Fruit fly (Drosophila melanogaster) whole organism, embryonic: ENCODE results near the gene Idh3g.

ENCODE experiments used
- CG1024 ChIP-seq: fragments of 200-800 bp; sonication (Bioruptor generic); IDR thresholded peaks from 2 replicates; pipeline ENCODE4 v1.3.6; 2022; ENCODE audit warnings: missing biosample characterization, missing genetic modification characterization
- CG12155 ChIP-seq: fragments of 200-800 bp; sonication (Bioruptor generic); optimal IDR thresholded peaks from 3 replicates; lab custom pipeline; 2016; ENCODE audit warnings: missing biosample characterization, missing genetic modification characterization
- CG12299 ChIP-seq: fragments of 200-800 bp; sonication (Bioruptor generic); optimal IDR thresholded peaks from 2 replicates; lab custom pipeline; 2018; ENCODE audit warnings: missing biosample characterization, mild to moderate bottlenecking, missing genetic modification characterization
- CG12391 ChIP-seq: fragments of 200-800 bp; sonication (Bioruptor generic); optimal IDR thresholded peaks from 3 replicates; lab custom pipeline; 2018; ENCODE audit warnings: missing biosample characterization, mild to moderate bottlenecking, missing genetic modification characterization, moderate library complexity
- CG13424 ChIP-seq: fragments of 200-800 bp; sonication (Bioruptor generic); optimal IDR thresholded peaks from 2 replicates; lab custom pipeline; 2019; ENCODE audit warnings: missing biosample characterization, mild to moderate bottlenecking, missing genetic modification characterization, moderate library complexity
- CG14710 ChIP-seq: fragments of 200-800 bp; sonication (Bioruptor generic); optimal IDR thresholded peaks from 3 replicates; lab custom pipeline; 2019; ENCODE audit warnings: missing biosample characterization, mild to moderate bottlenecking, missing genetic modification characterization, moderate library complexity
- CG15479 ChIP-seq: fragments of 200-800 bp; sonication (Bioruptor generic); optimal IDR thresholded peaks from 3 replicates; lab custom pipeline; 2019; ENCODE audit warnings: missing biosample characterization, mild to moderate bottlenecking, missing genetic modification characterization, moderate library complexity
- CG17359 ChIP-seq: fragments of 200-800 bp; sonication (Bioruptor generic); optimal IDR thresholded peaks from 3 replicates; lab custom pipeline; 2018; ENCODE audit warnings: missing biosample characterization, mild to moderate bottlenecking, missing genetic modification characterization, moderate library complexity
- CG18619 ChIP-seq: fragments of 200-800 bp; sonication (Bioruptor generic); optimal IDR thresholded peaks from 3 replicates; lab custom pipeline; 2017; ENCODE audit warnings: missing biosample characterization, mild to moderate bottlenecking, missing genetic modification characterization
- CG31224 ChIP-seq: fragments of 200-800 bp; sonication (Bioruptor generic); IDR thresholded peaks from 2 replicates; pipeline ENCODE4 v1.3.6; 2022; ENCODE audit warnings: missing biosample characterization, missing genetic modification characterization
- CG31441 ChIP-seq: fragments of 200-800 bp; sonication (Bioruptor generic); IDR thresholded peaks from 2 replicates; pipeline ENCODE4 v1.3.6; 2022; ENCODE audit warnings: missing biosample characterization, missing genetic modification characterization
- CG3995 ChIP-seq: fragments of 200-800 bp; sonication (Bioruptor generic); optimal IDR thresholded peaks from 3 replicates; lab custom pipeline; 2016; ENCODE audit warnings: missing biosample characterization, missing genetic modification characterization
- CG42726 ChIP-seq: fragments of 200-800 bp; sonication (Bioruptor generic); IDR thresholded peaks from 2 replicates; pipeline ENCODE4 v1.3.6; 2022; ENCODE audit warnings: missing biosample characterization, missing genetic modification characterization; ENCODE audit not compliant: partially characterized antibody
- CG4617 ChIP-seq: fragments of 200-800 bp; sonication (Bioruptor generic); optimal IDR thresholded peaks from 3 replicates; lab custom pipeline; 2016; ENCODE audit warnings: missing biosample characterization, missing genetic modification characterization, borderline replicate concordance
- CG7357 ChIP-seq: fragments of 200-800 bp; sonication (Bioruptor generic); IDR thresholded peaks from 3 replicates; pipeline ENCODE4 v1.3.6; 2022; ENCODE audit warnings: missing biosample characterization, missing genetic modification characterization
- CG7745 ChIP-seq: fragments of 200-800 bp; sonication (Bioruptor generic); optimal IDR thresholded peaks from 2 replicates; lab custom pipeline; 2018; ENCODE audit warnings: missing biosample characterization, mild to moderate bottlenecking, missing genetic modification characterization, moderate library complexity
- CG8290 ChIP-seq, 3 experiments: fragments of 200-800 bp; sonication (Bioruptor generic); optimal IDR thresholded peaks; 2 replicates each; lab custom pipeline; 2016 to 2019; ENCODE audit warnings: missing biosample characterization in 3 of 3, missing genetic modification characterization in 3 of 3, mild to moderate bottlenecking in 2 of 3, moderate library complexity in 1 of 3
- CG9797 ChIP-seq: fragments of 200-800 bp; sonication (Bioruptor generic); optimal IDR thresholded peaks from 3 replicates; lab custom pipeline; 2018; ENCODE audit warnings: missing biosample characterization, mild to moderate bottlenecking, missing genetic modification characterization
- Dp ChIP-seq: fragments of 200-800 bp; sonication (Bioruptor generic); optimal IDR thresholded peaks from 2 replicates; lab custom pipeline; 2018; ENCODE audit warnings: missing biosample characterization, mild to moderate bottlenecking, missing genetic modification characterization, moderate library complexity
- Dref ChIP-seq: fragments of 200-800 bp; sonication (Bioruptor generic); IDR thresholded peaks from 2 replicates; pipeline ENCODE4 v1.3.6; 2022; ENCODE audit warnings: missing biosample characterization, missing genetic modification characterization
- Eip74EF ChIP-seq, 2 experiments: fragments of 200-800 bp in 1 of 2; fragments of >200 bp in 1 of 2; sonication (Bioruptor generic) in 1 of 2; optimal IDR thresholded peaks; 2 replicates each; lab custom pipeline; 2017 to 2019; ENCODE audit warnings: missing biosample characterization in 2 of 2, missing genetic modification characterization in 2 of 2, mild to moderate bottlenecking in 1 of 2, moderate library complexity in 1 of 2
- HLHmδ ChIP-seq: fragments of 200-800 bp; sonication (Bioruptor generic); optimal IDR thresholded peaks from 2 replicates; lab custom pipeline; 2018; ENCODE audit warnings: missing biosample characterization, mild to moderate bottlenecking, missing genetic modification characterization, moderate library complexity
- Hmr ChIP-seq: fragments of 200-800 bp; sonication (Bioruptor generic); optimal IDR thresholded peaks from 3 replicates; lab custom pipeline; 2017; ENCODE audit warnings: mild to moderate bottlenecking, missing biosample characterization, missing genetic modification reagents, missing genetic modification characterization
- Hr3 ChIP-seq: fragments of 200-800 bp; sonication (Bioruptor generic); optimal IDR thresholded peaks from 3 replicates; lab custom pipeline; 2016; ENCODE audit warnings: missing biosample characterization, missing genetic modification characterization
- Lhr ChIP-seq: fragments of 200-800 bp; sonication (Bioruptor generic); optimal IDR thresholded peaks from 3 replicates; lab custom pipeline; 2017; ENCODE audit warnings: mild to moderate bottlenecking, missing biosample characterization, missing genetic modification reagents, missing genetic modification characterization
- MESR4 ChIP-seq: fragments of 200-800 bp; sonication (Bioruptor generic); optimal IDR thresholded peaks from 2 replicates; lab custom pipeline; 2018; ENCODE audit warnings: missing biosample characterization, mild to moderate bottlenecking, missing genetic modification characterization, moderate library complexity
- Mad ChIP-seq: fragments of 200-800 bp; sonication (Bioruptor generic); optimal IDR thresholded peaks from 2 replicates; lab custom pipeline; 2016; ENCODE audit warnings: missing biosample characterization, missing genetic modification characterization
- Med ChIP-seq: fragments of 200-800 bp; sonication (Bioruptor generic); peaks from one replicate; lab custom pipeline; 2016; ENCODE audit warnings: missing biosample characterization, missing genetic modification characterization, mild to moderate bottlenecking, inconsistent platforms, moderate library complexity
- YL-1 ChIP-seq: fragments of 200-800 bp; sonication (Bioruptor generic); optimal IDR thresholded peaks from 3 replicates; lab custom pipeline; 2017; ENCODE audit warnings: missing biosample characterization, mild to moderate bottlenecking, missing genetic modification characterization
- amos ChIP-seq: fragments of 200-800 bp; sonication (Bioruptor generic); IDR thresholded peaks from 2 replicates; pipeline ENCODE4 v1.3.6; 2022; ENCODE audit warnings: missing biosample characterization, missing genetic modification characterization; ENCODE audit not compliant: partially characterized antibody
- bbx ChIP-seq: fragments of 200-800 bp; sonication (Bioruptor generic); IDR thresholded peaks from 2 replicates; pipeline ENCODE4 v1.3.6; 2022; ENCODE audit warnings: missing biosample characterization, missing genetic modification characterization; ENCODE audit not compliant: partially characterized antibody
- chm ChIP-seq: fragments of 200-800 bp; sonication (Bioruptor generic); IDR thresholded peaks from 2 replicates; pipeline ENCODE4 v1.3.6; 2022; ENCODE audit warnings: missing biosample characterization, missing genetic modification characterization
- emc ChIP-seq: fragments of 200-800 bp; sonication (Bioruptor generic); optimal IDR thresholded peaks from 2 replicates; lab custom pipeline; 2016; ENCODE audit warnings: missing biosample characterization, missing genetic modification characterization
- gcm2 ChIP-seq: fragments of 200-800 bp; sonication (Bioruptor generic); optimal IDR thresholded peaks from 2 replicates; lab custom pipeline; 2016; ENCODE audit warnings: missing biosample characterization, missing genetic modification characterization
- gfzf ChIP-seq: fragments of 200-800 bp; sonication (Bioruptor generic); optimal IDR thresholded peaks from 2 replicates; lab custom pipeline; 2016; ENCODE audit warnings: missing biosample characterization, mild to moderate bottlenecking, missing genetic modification characterization, moderate library complexity
- pum ChIP-seq: fragments of 200-800 bp; sonication (Bioruptor generic); optimal IDR thresholded peaks from 2 replicates; lab custom pipeline; 2016; ENCODE audit warnings: missing biosample characterization, missing genetic modification characterization
- pzg ChIP-seq: fragments of 200-800 bp; sonication (Bioruptor generic); optimal IDR thresholded peaks from 3 replicates; lab custom pipeline; 2018; ENCODE audit warnings: missing biosample characterization, mild to moderate bottlenecking, missing genetic modification characterization, moderate library complexity
- salm ChIP-seq: fragments of 200-800 bp; sonication (Bioruptor generic); optimal IDR thresholded peaks from 2 replicates; lab custom pipeline; 2018; ENCODE audit warnings: missing biosample characterization, mild to moderate bottlenecking, missing genetic modification characterization
- stwl ChIP-seq: fragments of 200-800 bp; sonication (Bioruptor generic); optimal IDR thresholded peaks from 3 replicates; lab custom pipeline; 2018; ENCODE audit warnings: missing biosample characterization, mild to moderate bottlenecking, missing genetic modification characterization, moderate library complexity
- tin ChIP-seq: fragments of 200-800 bp; sonication (Bioruptor generic); optimal IDR thresholded peaks from 3 replicates; lab custom pipeline; 2016; ENCODE audit warnings: missing biosample characterization, missing genetic modification characterization
- vvl ChIP-seq: fragments of 200-800 bp; sonication (Bioruptor generic); IDR thresholded peaks from 2 replicates; pipeline ENCODE4 v1.3.6; 2022; ENCODE audit warnings: missing biosample characterization, missing genetic modification characterization

Idh3g gene

DNA sequence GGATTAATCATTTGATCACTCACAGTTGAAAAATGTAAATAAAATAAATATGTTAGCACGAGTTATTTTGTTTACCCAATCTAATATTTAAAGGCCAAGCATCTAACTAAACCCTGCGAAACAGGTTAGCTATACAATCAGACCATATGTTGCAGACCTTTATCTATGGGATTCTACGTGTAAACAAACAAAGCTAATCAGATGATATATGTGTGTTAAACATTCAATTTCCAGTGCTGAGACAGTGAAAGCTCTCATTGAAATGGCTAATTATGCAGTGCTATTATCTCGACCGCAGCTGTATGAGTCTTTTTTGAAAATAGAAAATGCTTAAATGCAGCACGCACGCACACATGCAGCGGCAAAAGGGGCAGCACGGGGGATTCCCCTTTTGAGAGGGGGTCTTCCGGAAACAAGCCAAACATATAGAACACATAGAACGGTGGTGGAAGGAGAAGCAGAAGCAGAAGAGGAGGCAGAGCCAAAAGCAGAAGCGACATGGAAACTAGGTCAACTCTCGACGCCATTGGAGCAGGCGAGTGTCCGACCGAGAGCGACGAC lies 20.7 kb upstream of the Idh3g start (continued):
- TF ChIP-seq CG17359 (peak; percentile 16), CG12299 (tag; lab: Kevin White, UChicago) (no peak)

DNA sequence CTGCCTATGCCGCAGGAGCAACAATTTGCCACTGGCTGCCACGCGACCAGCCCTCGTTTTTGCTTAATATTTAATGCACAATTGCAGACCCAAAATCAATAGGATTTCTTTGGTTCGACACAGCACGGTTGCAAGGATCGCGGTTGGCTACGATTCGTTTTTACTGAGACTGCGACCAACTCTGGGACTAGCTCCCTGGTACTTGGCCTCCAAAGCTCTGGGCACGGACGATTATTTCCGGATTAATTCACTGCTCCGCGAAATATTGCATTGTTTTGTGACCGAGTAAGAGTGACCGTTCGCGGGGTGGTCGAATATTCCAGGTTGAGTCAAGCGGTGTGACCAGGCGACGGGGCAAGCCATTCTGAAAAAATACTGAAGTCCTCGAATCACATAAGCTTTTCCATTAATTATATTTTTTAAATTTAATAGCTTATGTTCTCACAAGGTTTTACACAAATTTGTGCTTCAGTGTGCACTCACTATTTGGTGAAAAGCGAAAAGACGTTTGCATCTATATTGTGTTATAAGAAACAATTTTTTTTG lies 19.6 kb upstream of the Idh3g start, which contains the start of gene Tnks:
Gene Tnks (minus strand): TSS at position 302 of the 546 bp plus-strand sequence.
- TF ChIP-seq pzg (GFP tag; lab: Kevin White, UChicago) = peak; percentile 55
- peak; percentile 63 for TF ChIP-seq CG4617 (GFP tag; lab: Kevin White, UChicago)
- TF ChIP-seq tin (GFP tag; lab: Kevin White, UChicago) = peak; percentile 11
- no peak for TF ChIP-seq CG31224
- 0 out of 2 replicates have a peak, but pooled peaks have one; percentile 19 for TF ChIP-seq CG1024
- TF ChIP-seq CG13424 (tag; lab: Kevin White, UChicago) = no peak
- peak; percentile 83 for TF ChIP-seq gfzf (GFP tag; lab: Kevin White, UChicago)
- TF ChIP-seq gcm2 (GFP tag; lab: Kevin White, UChicago) = no peak
- no peak for TF ChIP-seq pum
- 0 out of 2 replicates have a peak, but pooled peaks have one; percentile 47 for TF ChIP-seq CG42726 (GFP tag; lab: Robert Waterston, UW)
- no peak for TF ChIP-seq CG12155 (GFP tag; lab: Kevin White, UChicago)
- TF ChIP-seq CG15479 = no peak
- TF ChIP-seq emc (GFP tag; lab: Kevin White, UChicago) = no peak
- no peak for TF ChIP-seq Mad
- TF ChIP-seq Hr3 (GFP tag; lab: Kevin White, UChicago) = peak; percentile 0
- peak; percentile 37 for TF ChIP-seq CG12391
- TF ChIP-seq Med = peak; percentile 6
- TF ChIP-seq amos (GFP tag; lab: Robert Waterston, UW) = peak; percentile 8; the same call in 1 of the 2 replicates
- peak; percentile 30; the same call in 1 of the 2 replicates for TF ChIP-seq CG31441 (GFP tag; lab: Robert Waterston, UW)
- peak; percentile 32 for TF ChIP-seq Hmr (GFP tag; lab: Kevin White, UChicago)
- TF ChIP-seq Eip74EF (GFP tag; optimal IDR thresholded peaks at IDR 0.05; lab: Kevin White, UChicago) = peak in 1 of 2 experiments; percentile 29
- peak; percentile 7; the same call in 1 of the 2 replicates for TF ChIP-seq chm
- peak; percentile 40 for TF ChIP-seq CG18619
- TF ChIP-seq YL-1 (GFP tag; lab: Kevin White, UChicago) = peak; percentile 2
- no peak for TF ChIP-seq CG8290 (GFP tag; optimal IDR thresholded peaks at IDR 0.05; lab: Kevin White, UChicago)
- TF ChIP-seq CG8290 (tag; optimal IDR thresholded peaks at IDR 0.05; lab: Kevin White, UChicago) = peak in 1 of 2 experiments; percentile 28
- peak; percentile 46 for TF ChIP-seq HLHmδ
- peak; percentile 14 for TF ChIP-seq stwl (tag; lab: Kevin White, UChicago)
- TF ChIP-seq CG7745 (tag; lab: Kevin White, UChicago) = peak; percentile 84
- peak; percentile 33 for TF ChIP-seq vvl (GFP tag; lab: Robert Waterston, UW)
- TF ChIP-seq Dp = peak; percentile 16
- TF ChIP-seq CG9797 = peak; percentile 74
- peak; percentile 1 for TF ChIP-seq CG3995 (GFP tag; lab: Kevin White, UChicago)
- peak; percentile 42 for TF ChIP-seq CG14710 (tag; lab: Kevin White, UChicago)
- peak; percentile 26; the same call in 1 of the 2 replicates for TF ChIP-seq bbx
- TF ChIP-seq salm (tag; lab: Kevin White, UChicago) = no peak
- no peak for TF ChIP-seq CG7357 (GFP tag; lab: Robert Waterston, UW)
- peak; percentile 27 for TF ChIP-seq Dref (GFP tag; lab: Robert Waterston, UW)
- TF ChIP-seq MESR4 = peak; percentile 82
- TF ChIP-seq Lhr = peak; percentile 54
